Worm (Caenorhabditis elegans) whole organism, midembryonic: ENCODE data around the gene nduf-11.

Experiments
- T22C8.4 ChIP-seq: fragments of 200-800 bp; sonication (Bioruptor generic); IDR thresholded peaks from 2 replicates; pipeline ENCODE4 v1.3.6; 2022; ENCODE audit warnings: missing genetic modification characterization, missing compliant biosample characterization
- flt-1 ChIP-seq: fragments of 200-800 bp; sonication (Bioruptor generic); IDR thresholded peaks from 2 replicates; pipeline ENCODE4 v1.3.6; 2022; ENCODE audit warnings: missing genetic modification characterization, missing compliant biosample characterization
- tab-1 ChIP-seq: fragments of 200-800 bp; sonication (Bioruptor generic); IDR thresholded peaks from 2 replicates; pipeline ENCODE4 v1.3.6; 2022; ENCODE audit warnings: missing genetic modification characterization, missing compliant biosample characterization
- ztf-29 ChIP-seq: fragments of 200-800 bp; sonication (Bioruptor generic); IDR thresholded peaks from 2 replicates; pipeline ENCODE4 v1.3.6; 2022; ENCODE audit warnings: missing genetic modification reagents, missing genetic modification characterization, missing compliant biosample characterization

ce11 chrII:11333846-11334638 is 11.4 kb downstream of the nduf-11 start:
- TF ChIP-seq tab-1 (GFP tag; lab: Robert Waterston, UW) = no peak
- no peak for TF ChIP-seq T22C8.4 (GFP tag; lab: Robert Waterston, UW)
- TF ChIP-seq flt-1 (GFP tag; lab: Robert Waterston, UW) = no peak
- no peak for TF ChIP-seq ztf-29 (GFP tag; lab: Robert Waterston, UW)
